Fruit fly (Drosophila melanogaster): ENCODE measurements around the gene Pura.

Gene Pura

dm6 chr3L:7592791-7593190 lies at the start of gene Pura:
Gene Pura, plus strand, starts transcription at chr3L:7593091.
- TF ChIP-seq EcR (GFP tag; optimal IDR thresholded peaks at IDR 0.05) (no peak), Dll (optimal IDR thresholded peaks at IDR 0.05) (no peak), pan (optimal IDR thresholded peaks at IDR 0.05) (no peak), psq (optimal IDR thresholded peaks at IDR 0.05) (no peak), usp (GFP tag; optimal IDR thresholded peaks at IDR 0.05) (no peak), CG8478 (optimal IDR thresholded peaks at IDR 0.05) (no peak)

DNA sequence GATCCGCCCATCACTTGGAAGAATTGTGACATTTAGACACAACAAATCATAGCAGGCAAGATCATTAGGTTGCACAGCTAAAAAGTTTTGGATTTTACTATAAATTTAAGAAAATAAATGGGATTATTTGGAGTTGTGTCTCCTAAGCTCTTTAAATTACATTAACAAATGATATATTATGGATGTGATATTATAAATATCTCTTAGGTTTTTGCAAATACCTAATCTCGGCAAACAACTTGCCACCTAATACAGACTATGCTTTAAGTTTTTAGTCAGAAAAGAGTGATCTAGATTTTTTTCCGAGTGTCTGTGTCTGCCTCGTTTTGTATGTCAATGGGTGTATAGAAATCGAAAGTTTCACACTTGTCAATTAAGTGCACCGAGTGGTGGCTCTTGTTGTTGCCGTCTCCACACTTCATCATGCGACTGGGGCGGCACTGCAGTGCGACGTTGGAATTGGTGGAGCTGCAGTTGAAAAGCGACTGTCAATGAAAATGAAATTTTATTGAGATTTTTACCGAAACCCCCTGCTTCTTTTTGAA lies 48.2 kb upstream of the Pura start:
- no peak for TF ChIP-seq CG8478 (optimal IDR thresholded peaks at IDR 0.05)

dm6 chr3L:7545562-7545961 lies 47.3 kb upstream of the Pura start:
- TF ChIP-seq psq (optimal IDR thresholded peaks at IDR 0.05), result no peak
- TF ChIP-seq EcR (GFP tag; optimal IDR thresholded peaks at IDR 0.05), result no peak
- TF ChIP-seq usp (GFP tag; optimal IDR thresholded peaks at IDR 0.05), result no peak
- TF ChIP-seq Dll (optimal IDR thresholded peaks at IDR 0.05), result no peak
- TF ChIP-seq CG8478 (optimal IDR thresholded peaks at IDR 0.05), result no peak
- TF ChIP-seq pan (optimal IDR thresholded peaks at IDR 0.05), result no peak

- TF ChIP-seq CG8478 (optimal IDR thresholded peaks at IDR 0.05), result no peak
- no peak for TF ChIP-seq Dll (optimal IDR thresholded peaks at IDR 0.05)
- no peak for TF ChIP-seq pan (optimal IDR thresholded peaks at IDR 0.05)
- no peak for TF ChIP-seq usp (GFP tag; optimal IDR thresholded peaks at IDR 0.05)
- TF ChIP-seq EcR (GFP tag; optimal IDR thresholded peaks at IDR 0.05), result no peak
- no peak for TF ChIP-seq psq (optimal IDR thresholded peaks at IDR 0.05)
Observed at dm6 chr3L:7550225-7550624, 42.7 kb upstream of the Pura start.

DNA sequence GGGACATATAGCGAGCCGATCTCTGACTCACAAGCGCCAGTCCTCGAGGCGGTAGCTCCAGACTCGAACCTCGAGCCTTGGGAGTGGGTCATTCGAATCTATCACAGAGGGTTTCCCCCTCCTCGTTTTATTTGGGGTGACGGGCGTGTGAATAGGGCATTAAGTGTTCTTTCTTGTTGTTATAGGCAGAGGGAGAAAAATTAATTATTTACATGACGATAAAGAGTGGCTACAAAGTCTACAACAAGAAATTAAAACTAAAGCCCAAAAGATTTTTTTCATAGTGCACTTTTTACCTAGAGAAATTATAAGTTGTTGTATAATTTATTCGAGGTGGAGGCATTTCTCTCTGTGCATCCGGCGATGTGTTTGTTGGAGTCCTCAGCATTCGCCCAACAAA lies 40.4 kb upstream of the Pura start:
- TF ChIP-seq CG8478 (optimal IDR thresholded peaks at IDR 0.05) (no peak), psq (optimal IDR thresholded peaks at IDR 0.05) (no peak)

DNA sequence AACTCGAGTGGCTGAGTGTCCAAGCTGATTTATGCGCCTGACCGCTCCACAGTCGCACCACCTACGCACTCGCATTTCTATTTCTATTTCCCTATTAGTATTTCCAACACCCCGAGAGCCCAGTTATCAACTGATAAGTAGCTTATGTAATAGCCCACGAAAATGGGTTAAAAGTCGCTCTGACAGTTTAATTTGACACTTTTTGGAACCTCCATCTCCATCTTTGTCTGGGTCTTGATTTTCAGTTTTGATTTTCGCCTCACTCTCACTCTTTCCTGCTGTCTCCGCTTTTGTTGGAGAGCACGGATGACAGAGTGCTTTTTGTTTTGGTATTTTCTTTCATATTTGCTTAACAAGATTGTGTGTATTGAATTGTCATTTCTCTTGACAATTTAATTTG lies 39.8 kb upstream of the Pura start:
- TF ChIP-seq psq (optimal IDR thresholded peaks at IDR 0.05) (no peak), EcR (GFP tag; optimal IDR thresholded peaks at IDR 0.05) (no peak), Dll (optimal IDR thresholded peaks at IDR 0.05) (no peak), CG8478 (optimal IDR thresholded peaks at IDR 0.05) (no peak), usp (GFP tag; optimal IDR thresholded peaks at IDR 0.05) (no peak), pan (optimal IDR thresholded peaks at IDR 0.05) (no peak)

DNA sequence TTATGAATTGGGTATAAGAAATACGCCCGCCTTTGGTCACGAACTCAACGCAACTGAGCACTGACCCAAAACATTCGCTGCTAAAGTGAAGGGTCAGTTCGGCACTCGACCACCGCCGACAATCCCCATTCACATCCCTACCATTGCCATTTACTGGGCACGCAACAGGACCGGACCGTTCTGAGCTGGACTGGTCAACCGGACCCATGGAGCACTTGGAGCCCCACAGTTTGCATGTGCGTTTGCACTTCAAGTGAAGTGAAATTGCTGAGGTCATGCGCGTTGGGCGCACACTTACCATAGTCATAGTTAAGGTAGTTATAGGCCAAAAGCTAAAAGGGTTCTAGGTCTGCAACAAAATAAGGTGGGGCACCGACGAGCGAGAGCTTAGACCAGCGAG lies 33.0 kb upstream of the Pura start, which contains the start of gene CG14837:
TSS of gene CG14837 (minus strand) at position 101 of the 400 bp plus-strand sequence.
- TF ChIP-seq Dll (optimal IDR thresholded peaks at IDR 0.05) (no peak), CG8478 (optimal IDR thresholded peaks at IDR 0.05) (no peak), usp (GFP tag; optimal IDR thresholded peaks at IDR 0.05) (no peak), EcR (GFP tag; optimal IDR thresholded peaks at IDR 0.05) (no peak), psq (optimal IDR thresholded peaks at IDR 0.05) (no peak), pan (optimal IDR thresholded peaks at IDR 0.05) (no peak)

- TF ChIP-seq pan (optimal IDR thresholded peaks at IDR 0.05) (no peak), psq (optimal IDR thresholded peaks at IDR 0.05) (no peak), Dll (optimal IDR thresholded peaks at IDR 0.05) (no peak), usp (GFP tag; optimal IDR thresholded peaks at IDR 0.05) (no peak), EcR (GFP tag; optimal IDR thresholded peaks at IDR 0.05) (no peak), CG8478 (optimal IDR thresholded peaks at IDR 0.05) (no peak)
Observed at dm6 chr3L:7560580-7560979, 32.3 kb upstream of the Pura start.

DNA sequence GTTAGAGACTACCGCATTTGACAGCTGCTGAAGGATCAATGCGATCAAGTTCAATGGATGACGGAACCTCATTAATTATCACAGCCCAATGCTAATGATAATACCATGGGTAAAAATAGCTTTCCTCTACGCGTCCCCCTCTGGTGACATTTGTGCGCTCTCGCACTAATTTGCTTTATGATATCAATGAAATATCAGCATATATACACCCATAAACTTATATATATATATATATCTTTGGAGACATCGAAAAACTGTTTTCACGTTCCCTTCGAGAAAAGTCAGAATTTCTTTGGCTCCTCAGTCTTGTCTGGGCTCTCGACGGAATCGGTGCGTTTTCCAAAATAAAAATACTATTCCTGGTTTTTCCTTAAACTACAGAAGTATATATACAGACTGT lies 30.6 kb upstream of the Pura start, which contains the start of gene frac:
TSS of gene frac (plus strand) at position 301 of the 400 bp plus-strand sequence.
- TF ChIP-seq Dll (optimal IDR thresholded peaks at IDR 0.05) (no peak), CG8478 (optimal IDR thresholded peaks at IDR 0.05) (no peak), pan (optimal IDR thresholded peaks at IDR 0.05) (no peak), EcR (GFP tag; optimal IDR thresholded peaks at IDR 0.05) (no peak), psq (optimal IDR thresholded peaks at IDR 0.05) (no peak), usp (GFP tag; optimal IDR thresholded peaks at IDR 0.05) (no peak)

DNA sequence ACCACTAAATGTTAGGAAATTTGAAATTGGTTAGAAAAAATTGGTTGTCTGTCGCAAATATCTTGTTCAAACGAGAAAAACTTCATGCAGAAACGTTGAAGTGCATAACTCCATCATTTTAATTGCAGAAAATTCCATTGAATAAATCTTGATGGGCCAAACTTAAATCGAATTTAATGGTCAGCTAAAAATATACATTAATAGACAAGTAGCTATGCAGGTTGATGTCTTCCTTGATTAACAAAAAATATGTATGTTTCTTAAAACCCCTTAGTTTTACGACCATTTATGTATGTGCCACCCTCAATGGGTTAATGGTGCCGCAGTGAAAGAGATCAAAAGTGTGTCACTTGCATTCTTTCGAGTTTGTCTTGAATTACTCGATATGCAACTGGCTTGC lies 19.9 kb upstream of the Pura start:
- TF ChIP-seq usp (GFP tag; optimal IDR thresholded peaks at IDR 0.05) (no peak), Dll (optimal IDR thresholded peaks at IDR 0.05) (no peak), EcR (GFP tag; optimal IDR thresholded peaks at IDR 0.05) (no peak), CG8478 (optimal IDR thresholded peaks at IDR 0.05) (no peak), psq (optimal IDR thresholded peaks at IDR 0.05) (no peak), pan (optimal IDR thresholded peaks at IDR 0.05) (no peak)

dm6 chr3L:7583154-7583553 lies 9.7 kb upstream of the Pura start, which contains the start of gene mmm:
Gene mmm, plus strand, starts transcription at chr3L:7583454.
- TF ChIP-seq Dll (optimal IDR thresholded peaks at IDR 0.05), result no peak
- no peak for TF ChIP-seq psq (optimal IDR thresholded peaks at IDR 0.05)
- no peak for TF ChIP-seq pan (optimal IDR thresholded peaks at IDR 0.05)
- no peak for TF ChIP-seq usp (GFP tag; optimal IDR thresholded peaks at IDR 0.05)
- no peak for TF ChIP-seq CG8478 (optimal IDR thresholded peaks at IDR 0.05)
- TF ChIP-seq EcR (GFP tag; optimal IDR thresholded peaks at IDR 0.05), result no peak

- no peak for TF ChIP-seq CG8478 (optimal IDR thresholded peaks at IDR 0.05)
- TF ChIP-seq pan (optimal IDR thresholded peaks at IDR 0.05), result no peak
- no peak for TF ChIP-seq usp (GFP tag; optimal IDR thresholded peaks at IDR 0.05)
- TF ChIP-seq psq (optimal IDR thresholded peaks at IDR 0.05), result no peak
- TF ChIP-seq EcR (GFP tag; optimal IDR thresholded peaks at IDR 0.05), result no peak
- no peak for TF ChIP-seq Dll (optimal IDR thresholded peaks at IDR 0.05)
Observed at dm6 chr3L:7590898-7591297, 2.0 kb upstream of the Pura start, which contains the start of gene t-Grip84. Gene t-Grip84, minus strand, starts transcription at chr3L:7590998.

dm6 chr3L:7592113-7592752 lies 658 bp upstream of the Pura start:
- TF ChIP-seq EcR (GFP tag; optimal IDR thresholded peaks at IDR 0.05) (no peak), psq (optimal IDR thresholded peaks at IDR 0.05) (no peak), usp (GFP tag; optimal IDR thresholded peaks at IDR 0.05) (no peak), CG8478 (optimal IDR thresholded peaks at IDR 0.05) (no peak), Dll (optimal IDR thresholded peaks at IDR 0.05) (no peak)

All from whole organism.